Worm (Caenorhabditis elegans): ENCODE data around the gene W01H2.2.

W01H2.2 gene

DNA sequence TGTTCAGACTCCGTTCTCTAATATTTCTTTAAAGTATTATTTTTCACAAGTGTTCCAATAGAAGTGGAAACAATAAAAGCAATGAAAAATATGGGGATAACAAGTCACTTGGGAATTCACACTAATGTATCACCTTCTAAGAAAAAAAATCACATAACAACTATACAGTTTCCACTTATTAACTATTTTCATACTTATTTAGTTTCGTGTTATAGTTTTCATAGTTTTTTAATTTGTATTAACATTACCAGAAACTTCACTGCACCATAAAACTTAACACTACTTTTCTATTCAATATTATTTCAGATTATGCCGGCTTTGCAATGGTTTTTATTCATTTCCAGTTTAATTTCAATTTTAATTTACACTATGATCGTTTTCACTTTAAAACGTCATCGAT lies 33.8 kb upstream of the W01H2.2 start, which contains the start of gene srv-5:
srv-5 (plus strand) TSS at position 301 of the 400 bp plus-strand sequence.
- TF ChIP-seq tbx-11 (GFP tag; IDR thresholded peaks at IDR 0.05) (no peak), tbx-37 (GFP tag; conservative IDR thresholded peaks at IDR 0.05) (no peak), ets-7 (tag; optimal IDR thresholded peaks at IDR 0.05) (no peak), ceh-13 (GFP tag; optimal IDR thresholded peaks at IDR 0.05) (no peak), ama-1 (optimal IDR thresholded peaks at IDR 0.05) (no peak), F13C5.2 (tag; optimal IDR thresholded peaks at IDR 0.05) (no peak), scrt-1 (GFP tag; IDR thresholded peaks at IDR 0.05) (no peak), hmbx-1 (tag; optimal IDR thresholded peaks at IDR 0.05) (no peak), tra-4 (tag; optimal IDR thresholded peaks at IDR 0.05) (no peak), pes-1 (GFP tag; IDR thresholded peaks at IDR 0.05) (no peak), hmg-4 (GFP tag; optimal IDR thresholded peaks at IDR 0.05) (no peak), hnd-1 (tag; optimal IDR thresholded peaks at IDR 0.05) (no peak), flt-1 (GFP tag; IDR thresholded peaks at IDR 0.05) (no peak), aly-1 (tag; optimal IDR thresholded peaks at IDR 0.05) (no peak), B0310.2 (tag; optimal IDR thresholded peaks at IDR 0.05) (no peak), sea-1 (GFP tag; conservative IDR thresholded peaks at IDR 0.05) (no peak), ceh-36 (tag; optimal IDR thresholded peaks at IDR 0.05) (no peak)

- no peak for TF ChIP-seq pes-1 (GFP tag; IDR thresholded peaks at IDR 0.05)
- no peak for TF ChIP-seq B0310.2 (tag; optimal IDR thresholded peaks at IDR 0.05)
- TF ChIP-seq hnd-1 (tag; optimal IDR thresholded peaks at IDR 0.05): no peak
- no peak for TF ChIP-seq tbx-37 (GFP tag; conservative IDR thresholded peaks at IDR 0.05)
- TF ChIP-seq flt-1 (GFP tag; IDR thresholded peaks at IDR 0.05): no peak
- TF ChIP-seq hmbx-1 (tag; optimal IDR thresholded peaks at IDR 0.05): no peak
- no peak for TF ChIP-seq tbx-11 (GFP tag; IDR thresholded peaks at IDR 0.05)
- no peak for TF ChIP-seq ceh-36 (tag; optimal IDR thresholded peaks at IDR 0.05)
- no peak for TF ChIP-seq tra-4 (tag; optimal IDR thresholded peaks at IDR 0.05)
- no peak for TF ChIP-seq aly-1 (tag; optimal IDR thresholded peaks at IDR 0.05)
- no peak for TF ChIP-seq ama-1 (optimal IDR thresholded peaks at IDR 0.05)
- no peak for TF ChIP-seq sea-1 (GFP tag; conservative IDR thresholded peaks at IDR 0.05)
- TF ChIP-seq F13C5.2 (tag; optimal IDR thresholded peaks at IDR 0.05): no peak
Observed at ce11 chrX:4248949-4249348, 30.7 kb upstream of the W01H2.2 start, which contains the start of gene hlh-13. Gene hlh-13 (plus strand): TSS chrX:4249249.

DNA sequence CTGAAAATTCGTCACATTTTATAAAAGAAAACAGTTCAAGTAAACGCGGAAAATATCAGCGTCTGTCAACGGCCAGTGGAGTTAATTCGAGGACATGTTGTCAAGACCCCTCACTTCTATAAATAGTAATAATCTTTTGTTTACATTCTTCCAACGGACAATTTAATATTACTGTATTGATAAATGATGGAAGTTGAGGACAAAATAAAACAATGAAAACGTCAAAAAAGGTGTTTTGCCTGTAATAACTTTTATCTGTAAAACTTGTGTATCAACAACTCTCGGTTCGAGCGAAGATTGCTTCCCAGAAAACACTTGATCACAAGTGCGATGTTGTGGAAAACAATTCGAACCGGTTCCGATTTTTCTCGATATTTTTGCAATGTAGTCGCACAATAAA lies 30.2 kb upstream of the W01H2.2 start:
- TF ChIP-seq ama-1 (optimal IDR thresholded peaks at IDR 0.05) (no peak), tra-4 (tag; optimal IDR thresholded peaks at IDR 0.05) (no peak), flt-1 (GFP tag; IDR thresholded peaks at IDR 0.05) (no peak), tbx-11 (GFP tag; IDR thresholded peaks at IDR 0.05) (no peak), hnd-1 (tag; optimal IDR thresholded peaks at IDR 0.05) (no peak), ceh-13 (GFP tag; optimal IDR thresholded peaks at IDR 0.05) (no peak), pes-1 (GFP tag; IDR thresholded peaks at IDR 0.05) (no peak)

- TF ChIP-seq pes-1 (GFP tag; IDR thresholded peaks at IDR 0.05): no peak
- TF ChIP-seq B0310.2 (tag; optimal IDR thresholded peaks at IDR 0.05): no peak
- no peak for TF ChIP-seq scrt-1 (GFP tag; IDR thresholded peaks at IDR 0.05)
- no peak for TF ChIP-seq tbx-11 (GFP tag; IDR thresholded peaks at IDR 0.05)
- no peak for TF ChIP-seq tbx-37 (GFP tag; conservative IDR thresholded peaks at IDR 0.05)
- no peak for TF ChIP-seq tra-4 (tag; optimal IDR thresholded peaks at IDR 0.05)
- no peak for TF ChIP-seq aly-1 (tag; optimal IDR thresholded peaks at IDR 0.05)
- no peak for TF ChIP-seq F13C5.2 (tag; optimal IDR thresholded peaks at IDR 0.05)
- no peak for TF ChIP-seq sea-1 (GFP tag; conservative IDR thresholded peaks at IDR 0.05)
- TF ChIP-seq ceh-36 (tag; optimal IDR thresholded peaks at IDR 0.05): no peak
- no peak for TF ChIP-seq flt-1 (GFP tag; IDR thresholded peaks at IDR 0.05)
- TF ChIP-seq hmg-4 (GFP tag; optimal IDR thresholded peaks at IDR 0.05): no peak
- TF ChIP-seq ceh-13 (GFP tag; optimal IDR thresholded peaks at IDR 0.05): no peak
- no peak for TF ChIP-seq hmbx-1 (tag; optimal IDR thresholded peaks at IDR 0.05)
- TF ChIP-seq ets-7 (tag; optimal IDR thresholded peaks at IDR 0.05): no peak
- no peak for TF ChIP-seq ama-1 (optimal IDR thresholded peaks at IDR 0.05)
- no peak for TF ChIP-seq hnd-1 (tag; optimal IDR thresholded peaks at IDR 0.05)
Observed at ce11 chrX:4246867-4247591, 28.8 kb upstream of the W01H2.2 start, which contains the start of gene F48D6.4. Gene F48D6.4 (minus strand): TSS chrX:4247212.

ce11 chrX:4246237-4246697 lies 28.0 kb upstream of the W01H2.2 start:
- TF ChIP-seq hmg-4 (GFP tag; optimal IDR thresholded peaks at IDR 0.05) (no peak), hmbx-1 (tag; optimal IDR thresholded peaks at IDR 0.05) (no peak), ets-7 (tag; optimal IDR thresholded peaks at IDR 0.05) (no peak), ceh-36 (tag; optimal IDR thresholded peaks at IDR 0.05) (no peak), tbx-11 (GFP tag; IDR thresholded peaks at IDR 0.05) (no peak), pes-1 (GFP tag; IDR thresholded peaks at IDR 0.05) (no peak), ceh-13 (GFP tag; optimal IDR thresholded peaks at IDR 0.05) (no peak), sea-1 (GFP tag; conservative IDR thresholded peaks at IDR 0.05) (no peak), B0310.2 (tag; optimal IDR thresholded peaks at IDR 0.05) (no peak), ama-1 (optimal IDR thresholded peaks at IDR 0.05) (no peak), scrt-1 (GFP tag; IDR thresholded peaks at IDR 0.05) (no peak), aly-1 (tag; optimal IDR thresholded peaks at IDR 0.05) (no peak), hnd-1 (tag; optimal IDR thresholded peaks at IDR 0.05) (no peak), tbx-37 (GFP tag; conservative IDR thresholded peaks at IDR 0.05) (no peak), F13C5.2 (tag; optimal IDR thresholded peaks at IDR 0.05) (no peak)

ce11 chrX:4245124-4245523 lies 26.9 kb upstream of the W01H2.2 start:
- TF ChIP-seq B0310.2 (tag; optimal IDR thresholded peaks at IDR 0.05) (no peak), tbx-37 (GFP tag; conservative IDR thresholded peaks at IDR 0.05) (no peak), hnd-1 (tag; optimal IDR thresholded peaks at IDR 0.05) (no peak), flt-1 (GFP tag; IDR thresholded peaks at IDR 0.05) (no peak), F13C5.2 (tag; optimal IDR thresholded peaks at IDR 0.05) (no peak), ceh-13 (GFP tag; optimal IDR thresholded peaks at IDR 0.05) (no peak), pes-1 (GFP tag; IDR thresholded peaks at IDR 0.05) (no peak), tra-4 (tag; optimal IDR thresholded peaks at IDR 0.05) (no peak), scrt-1 (GFP tag; IDR thresholded peaks at IDR 0.05) (no peak), ceh-36 (tag; optimal IDR thresholded peaks at IDR 0.05) (no peak), tbx-11 (GFP tag; IDR thresholded peaks at IDR 0.05) (no peak), hmbx-1 (tag; optimal IDR thresholded peaks at IDR 0.05) (no peak), ets-7 (tag; optimal IDR thresholded peaks at IDR 0.05) (no peak), sea-1 (GFP tag; conservative IDR thresholded peaks at IDR 0.05) (no peak), hmg-4 (GFP tag; optimal IDR thresholded peaks at IDR 0.05) (no peak), ama-1 (optimal IDR thresholded peaks at IDR 0.05) (no peak), aly-1 (tag; optimal IDR thresholded peaks at IDR 0.05) (no peak)

All from whole organism, early embryonic.